Fruit fly (Drosophila melanogaster) whole organism, wandering third instar larva: ENCODE results near the gene CG10700.

Experiments used
- GATAd ChIP-seq: sonication (Bioruptor generic); optimal IDR thresholded peaks from 2 replicates; lab custom pipeline; 2016; ENCODE audit warnings: missing biosample characterization, missing genetic modification characterization
- Myc ChIP-seq: fragments of >200 bp; optimal IDR thresholded peaks from 2 replicates; lab custom pipeline; 2017
- fru ChIP-seq: fragments of 200-800 bp; sonication (Bioruptor generic); optimal IDR thresholded peaks from 3 replicates; lab custom pipeline; 2016; ENCODE audit warnings: missing biosample characterization, mild to moderate bottlenecking, missing genetic modification characterization
- lola ChIP-seq: fragments of >200 bp; optimal IDR thresholded peaks from 2 replicates; lab custom pipeline; 2017; ENCODE audit warnings: missing biosample characterization, missing genetic modification characterization
- psq ChIP-seq: fragments of 200-800 bp; sonication (Bioruptor generic); optimal IDR thresholded peaks from 3 replicates; lab custom pipeline; 2017; ENCODE audit warnings: missing biosample characterization, mild to moderate bottlenecking, missing genetic modification characterization, moderate library complexity

DNA sequence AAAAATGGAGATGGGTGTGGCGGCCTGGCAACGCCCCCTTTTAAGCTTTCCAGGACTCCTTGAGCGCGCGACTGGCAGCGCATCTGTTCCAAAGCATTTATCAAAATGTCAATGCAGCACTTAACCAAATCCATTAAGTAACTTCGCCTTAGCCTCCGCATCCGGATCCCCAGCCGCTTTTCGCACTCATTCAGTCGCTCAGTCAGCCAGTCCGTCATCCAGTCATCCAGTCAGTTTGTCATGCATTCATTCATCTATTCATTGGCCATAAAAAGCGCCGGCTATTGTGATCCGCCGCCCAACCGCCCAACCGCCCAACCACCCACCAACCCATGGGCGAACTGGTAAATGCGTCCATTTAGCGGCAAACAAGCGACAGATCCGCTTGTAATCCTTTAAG lies 10.1 kb upstream of the CG10700 start:
- TF ChIP-seq Myc (lab: Kevin White, UChicago) (no peak), lola (no peak), fru (GFP tag; lab: Kevin White, UChicago) (no peak), psq (no peak), GATAd (no peak)
